Fruit fly (Drosophila melanogaster) whole organism, embryonic: ENCODE measurements around the gene Cpr23B.

ENCODE experiments used
- CG1024 ChIP-seq: fragments of 200-800 bp; sonication (Bioruptor generic); IDR thresholded peaks from 2 replicates; pipeline ENCODE4 v1.3.6; 2022; ENCODE audit warnings: missing biosample characterization, missing genetic modification characterization
- CG10654 ChIP-seq: fragments of 200-800 bp; sonication (Bioruptor generic); optimal IDR thresholded peaks from 2 replicates; lab custom pipeline; 2016; ENCODE audit warnings: missing biosample characterization, missing genetic modification characterization
- CG11504 ChIP-seq: fragments of 200-800 bp; sonication (Bioruptor generic); optimal IDR thresholded peaks from 3 replicates; lab custom pipeline; 2019; ENCODE audit warnings: missing biosample characterization, mild to moderate bottlenecking, missing genetic modification characterization, moderate library complexity
- CG12942 ChIP-seq: fragments of 200-800 bp; sonication (Bioruptor generic); optimal IDR thresholded peaks from 3 replicates; lab custom pipeline; 2016; ENCODE audit warnings: missing biosample characterization, missing genetic modification characterization
- CG13894 ChIP-seq: fragments of 200-800 bp; sonication (Bioruptor generic); optimal IDR thresholded peaks from 3 replicates; lab custom pipeline; 2018; ENCODE audit warnings: missing biosample characterization, mild to moderate bottlenecking, missing genetic modification characterization, moderate library complexity
- CG14014 ChIP-seq: fragments of 200-800 bp; sonication (Bioruptor generic); IDR thresholded peaks from 2 replicates; pipeline ENCODE4 v1.3.6; 2022; ENCODE audit warnings: missing biosample characterization, missing genetic modification characterization
- CG15269 ChIP-seq: fragments of 200-800 bp; sonication (Bioruptor generic); optimal IDR thresholded peaks from 2 replicates; lab custom pipeline; 2018; ENCODE audit warnings: missing biosample characterization, mild to moderate bottlenecking, missing genetic modification characterization, moderate library complexity
- CG15514 ChIP-seq: fragments of 200-800 bp; sonication (Bioruptor generic); optimal IDR thresholded peaks from 3 replicates; lab custom pipeline; 2017; ENCODE audit warnings: missing biosample characterization, missing genetic modification characterization, mild to moderate bottlenecking, moderate library complexity, missing genetic modification reagents
- CG16815 ChIP-seq: fragments of 200-800 bp; sonication (Bioruptor generic); optimal IDR thresholded peaks from 3 replicates; lab custom pipeline; 2017; ENCODE audit warnings: missing biosample characterization, mild to moderate bottlenecking, missing genetic modification characterization
- CG18262 ChIP-seq: fragments of 200-800 bp; optimal IDR thresholded peaks from 3 replicates; lab custom pipeline; 2019; ENCODE audit warnings: missing biosample characterization, mild to moderate bottlenecking, missing genetic modification characterization, moderate library complexity
- CG18764 ChIP-seq: fragments of 200-800 bp; sonication (Bioruptor generic); optimal IDR thresholded peaks from 3 replicates; lab custom pipeline; 2016; ENCODE audit warnings: missing biosample characterization, missing genetic modification characterization
- CG2129 ChIP-seq: fragments of 200-800 bp; sonication (Bioruptor generic); IDR thresholded peaks from 2 replicates; pipeline ENCODE4 v1.3.6; 2022; ENCODE audit warnings: missing biosample characterization, missing genetic modification characterization; ENCODE audit not compliant: partially characterized antibody
- CG2199 ChIP-seq: fragments of 200-800 bp; sonication (Bioruptor generic); IDR thresholded peaks from 3 replicates; pipeline ENCODE4 v1.3.6; 2022; ENCODE audit warnings: missing biosample characterization, missing genetic modification characterization
- CG3281 ChIP-seq: fragments of 200-800 bp; sonication (Bioruptor generic); optimal IDR thresholded peaks from 3 replicates; lab custom pipeline; 2017; ENCODE audit warnings: missing biosample characterization, mild to moderate bottlenecking, missing genetic modification characterization
- CG33213 ChIP-seq: fragments of 200-800 bp; sonication (Bioruptor generic); optimal IDR thresholded peaks from 3 replicates; lab custom pipeline; 2016; ENCODE audit warnings: missing biosample characterization, missing genetic modification characterization
- CG34422 ChIP-seq: fragments of 200-800 bp; sonication (Bioruptor generic); IDR thresholded peaks from 3 replicates; pipeline ENCODE4 v1.3.6; 2022; ENCODE audit warnings: missing biosample characterization, missing genetic modification characterization
- CG6791 ChIP-seq: fragments of 200-800 bp; sonication (Bioruptor generic); IDR thresholded peaks from 3 replicates; pipeline ENCODE4 v1.3.6; 2022; ENCODE audit warnings: missing biosample characterization, missing genetic modification characterization; ENCODE audit not compliant: partially characterized antibody
- CG7839 ChIP-seq: fragments of 200-800 bp; sonication (Bioruptor generic); optimal IDR thresholded peaks from 3 replicates; lab custom pipeline; 2018; ENCODE audit warnings: missing biosample characterization, mild to moderate bottlenecking, missing genetic modification characterization, moderate library complexity
- CG7987 ChIP-seq: fragments of 200-800 bp; sonication (Bioruptor generic); optimal IDR thresholded peaks from 2 replicates; lab custom pipeline; 2018; ENCODE audit warnings: missing biosample characterization, mild to moderate bottlenecking, missing genetic modification characterization, moderate library complexity
- CG8765 ChIP-seq: fragments of 200-800 bp; sonication (Bioruptor generic); IDR thresholded peaks from 2 replicates; pipeline ENCODE4 v1.3.6; 2022; ENCODE audit warnings: missing biosample characterization, missing genetic modification characterization
- CG9437 ChIP-seq: fragments of 200-800 bp; sonication (Bioruptor generic); optimal IDR thresholded peaks from 2 replicates; lab custom pipeline; 2018; ENCODE audit warnings: missing biosample characterization, mild to moderate bottlenecking, missing genetic modification characterization
- CG9817 ChIP-seq: fragments of 200-800 bp; sonication (Bioruptor generic); optimal IDR thresholded peaks from 2 replicates; lab custom pipeline; 2018; ENCODE audit warnings: missing biosample characterization, mild to moderate bottlenecking, missing genetic modification characterization, moderate library complexity
- Camta ChIP-seq: fragments of 200-800 bp; sonication (Bioruptor generic); optimal IDR thresholded peaks from 2 replicates; lab custom pipeline; 2016; ENCODE audit warnings: missing biosample characterization, missing genetic modification characterization
- CoRest ChIP-seq: fragments of 200-800 bp; sonication (Bioruptor generic); optimal IDR thresholded peaks from 3 replicates; lab custom pipeline; 2018; ENCODE audit warnings: missing biosample characterization, mild to moderate bottlenecking, missing genetic modification characterization, moderate library complexity
- Doc3 ChIP-seq: fragments of 200-800 bp; sonication (Bioruptor generic); IDR thresholded peaks from 3 replicates; pipeline ENCODE4 v1.3.6; 2022; ENCODE audit warnings: missing biosample characterization, missing genetic modification characterization; ENCODE audit not compliant: partially characterized antibody
- Fer3 ChIP-seq: fragments of 200-800 bp; sonication (Bioruptor generic); optimal IDR thresholded peaks from 2 replicates; lab custom pipeline; 2018; ENCODE audit warnings: missing biosample characterization, mild to moderate bottlenecking, missing genetic modification characterization, moderate library complexity
- HHEX ChIP-seq: fragments of 200-800 bp; sonication (Bioruptor generic); optimal IDR thresholded peaks from 3 replicates; lab custom pipeline; 2017; ENCODE audit warnings: missing biosample characterization, mild to moderate bottlenecking, missing genetic modification characterization, missing genetic modification reagents
- HLH4C ChIP-seq: fragments of 200-800 bp; sonication (Bioruptor generic); IDR thresholded peaks from 3 replicates; pipeline ENCODE4 v1.3.6; 2022; ENCODE audit warnings: missing biosample characterization, missing genetic modification characterization; ENCODE audit not compliant: partially characterized antibody
- HLHmδ ChIP-seq: fragments of 200-800 bp; sonication (Bioruptor generic); optimal IDR thresholded peaks from 2 replicates; lab custom pipeline; 2018; ENCODE audit warnings: missing biosample characterization, mild to moderate bottlenecking, missing genetic modification characterization, moderate library complexity
- Hmx ChIP-seq: fragments of 200-800 bp; sonication (Bioruptor generic); optimal IDR thresholded peaks from 2 replicates; lab custom pipeline; 2016; ENCODE audit warnings: missing biosample characterization, missing genetic modification characterization
- Hr51 ChIP-seq, 2 experiments: fragments of 200-800 bp; sonication (Bioruptor generic); optimal IDR thresholded peaks; 2 replicates in 1 of 2; 3 replicates in 1 of 2; lab custom pipeline; 2016 to 2018; ENCODE audit warnings: missing biosample characterization in 2 of 2, missing genetic modification characterization in 2 of 2, mild to moderate bottlenecking in 1 of 2, moderate library complexity in 1 of 2
- Hsf ChIP-seq: fragments of 200-800 bp; sonication (Bioruptor generic); optimal IDR thresholded peaks from 3 replicates; lab custom pipeline; 2016; ENCODE audit warnings: missing biosample characterization, missing genetic modification characterization
- Lhr ChIP-seq: fragments of 200-800 bp; sonication (Bioruptor generic); optimal IDR thresholded peaks from 3 replicates; lab custom pipeline; 2017; ENCODE audit warnings: mild to moderate bottlenecking, missing biosample characterization, missing genetic modification reagents, missing genetic modification characterization
- MESR4 ChIP-seq: fragments of 200-800 bp; sonication (Bioruptor generic); optimal IDR thresholded peaks from 2 replicates; lab custom pipeline; 2018; ENCODE audit warnings: missing biosample characterization, mild to moderate bottlenecking, missing genetic modification characterization, moderate library complexity
- Meics ChIP-seq: fragments of 200-800 bp; sonication (Bioruptor generic); optimal IDR thresholded peaks from 2 replicates; lab custom pipeline; 2017; ENCODE audit warnings: missing biosample characterization, mild to moderate bottlenecking, missing genetic modification characterization
- Pdp1 ChIP-seq, 2 experiments: fragments of 200-800 bp; sonication (Bioruptor generic); optimal IDR thresholded peaks; 3 replicates each; lab custom pipeline; 2016; ENCODE audit warnings: missing biosample characterization in 2 of 2, missing genetic modification characterization in 2 of 2, mild to moderate bottlenecking in 1 of 2, moderate library complexity in 1 of 2
- ase ChIP-seq: fragments of 200-800 bp; sonication (Bioruptor generic); IDR thresholded peaks from 3 replicates; pipeline ENCODE4 v1.3.6; 2022; ENCODE audit warnings: missing biosample characterization, missing genetic modification characterization
- bigmax ChIP-seq: fragments of 200-800 bp; sonication (Bioruptor generic); optimal IDR thresholded peaks from 2 replicates; lab custom pipeline; 2018; ENCODE audit warnings: missing biosample characterization, mild to moderate bottlenecking, missing genetic modification characterization
- bsh ChIP-seq, 2 experiments: fragments of 200-800 bp; sonication (Bioruptor generic); optimal IDR thresholded peaks; 2 replicates each; lab custom pipeline; 2017 to 2018; ENCODE audit warnings: mild to moderate bottlenecking in 2 of 2, missing biosample characterization in 2 of 2, missing genetic modification characterization in 2 of 2, moderate library complexity in 1 of 2
- corto ChIP-seq: fragments of 200-800 bp; sonication (Bioruptor generic); optimal IDR thresholded peaks from 2 replicates; lab custom pipeline; 2016; ENCODE audit warnings: missing biosample characterization, mild to moderate bottlenecking, missing genetic modification characterization, moderate library complexity
- dm ChIP-seq: fragments of 200-800 bp; sonication (Bioruptor generic); optimal IDR thresholded peaks from 3 replicates; lab custom pipeline; 2016; ENCODE audit warnings: missing biosample characterization, missing genetic modification characterization
- dmrt99B ChIP-seq: fragments of 200-800 bp; sonication (Bioruptor generic); optimal IDR thresholded peaks from 2 replicates; lab custom pipeline; 2018; ENCODE audit warnings: missing biosample characterization, mild to moderate bottlenecking, missing genetic modification characterization, moderate library complexity
- emc ChIP-seq: fragments of 200-800 bp; sonication (Bioruptor generic); optimal IDR thresholded peaks from 2 replicates; lab custom pipeline; 2016; ENCODE audit warnings: missing biosample characterization, missing genetic modification characterization
- gcm ChIP-seq: fragments of 200-800 bp; sonication (Bioruptor generic); optimal IDR thresholded peaks from 2 replicates; lab custom pipeline; 2019; ENCODE audit warnings: missing biosample characterization, mild to moderate bottlenecking, missing genetic modification characterization, moderate library complexity
- gro ChIP-seq: fragments of 200-800 bp; sonication (Bioruptor generic); optimal IDR thresholded peaks from 2 replicates; lab custom pipeline; 2016; ENCODE audit warnings: missing biosample characterization, missing genetic modification characterization
- psq ChIP-seq: fragments of 200-800 bp; sonication (Bioruptor generic); optimal IDR thresholded peaks from 2 replicates; lab custom pipeline; 2017; ENCODE audit warnings: missing biosample characterization, missing genetic modification characterization
- sima ChIP-seq: fragments of 200-800 bp; sonication (Bioruptor generic); optimal IDR thresholded peaks from 2 replicates; lab custom pipeline; 2016; ENCODE audit warnings: missing biosample characterization, missing genetic modification characterization
- unpg ChIP-seq: fragments of 200-800 bp; sonication (Bioruptor generic); optimal IDR thresholded peaks from 3 replicates; lab custom pipeline; 2018; ENCODE audit warnings: missing biosample characterization, mild to moderate bottlenecking, missing genetic modification characterization, moderate library complexity

Gene Cpr23B

dm6 chr2L:2856960-2857584 lies 18.9 kb downstream of the Cpr23B start, which contains the start of gene CG2991 (continued):
- TF ChIP-seq unpg (GFP tag; lab: Kevin White, UChicago) = peak; percentile 43
- no peak for TF ChIP-seq CG16815 (GFP tag; lab: Kevin White, UChicago)
- no peak for TF ChIP-seq bigmax
- TF ChIP-seq CG15269 (tag; lab: Kevin White, UChicago) = peak; percentile 11
- no peak for TF ChIP-seq CG1024
- no peak for TF ChIP-seq CG18764
- TF ChIP-seq CG2199 (GFP tag; lab: Robert Waterston, UW) = 0 out of 3 replicates have a peak, but pooled peaks have one; percentile 40
- no peak for TF ChIP-seq gcm (GFP tag; lab: Kevin White, UChicago)
- peak; percentile 59; the same call in 2 of the 3 replicates for TF ChIP-seq HLH4C (GFP tag; lab: Robert Waterston, UW)
- TF ChIP-seq HLHmδ (GFP tag; lab: Kevin White, UChicago) = peak; percentile 17
- peak; percentile 16 for TF ChIP-seq CoRest (tag; lab: Kevin White, UChicago)
- TF ChIP-seq Hsf (GFP tag; lab: Kevin White, UChicago) = peak; percentile 37
- TF ChIP-seq sima (GFP tag; lab: Kevin White, UChicago) = no peak
- peak; percentile 68 for TF ChIP-seq CG33213 (GFP tag; lab: Kevin White, UChicago)
- no peak for TF ChIP-seq ase (GFP tag; lab: Robert Waterston, UW)
- TF ChIP-seq MESR4 (GFP tag; lab: Kevin White, UChicago) = peak; percentile 82
- TF ChIP-seq Lhr (GFP tag; lab: Kevin White, UChicago) = peak; percentile 43
- TF ChIP-seq CG7839 (tag; lab: Kevin White, UChicago) = peak; percentile 7
- TF ChIP-seq Hr51 (GFP tag; optimal IDR thresholded peaks at IDR 0.05; lab: Kevin White, UChicago) = peak in 1 of 2 experiments; percentile 24
- TF ChIP-seq CG34422 (GFP tag; lab: Robert Waterston, UW) = peak; percentile 36; the same call in 1 of the 3 replicates
- no peak for TF ChIP-seq CG8765 (GFP tag; lab: Robert Waterston, UW)
- no peak for TF ChIP-seq Hmx
- no peak for TF ChIP-seq dmrt99B
- peak; percentile 36 for TF ChIP-seq CG7987 (GFP tag; lab: Kevin White, UChicago)
- no peak for TF ChIP-seq emc
- peak; percentile 78 for TF ChIP-seq CG15514
- TF ChIP-seq CG14014 = peak; percentile 15; the same call in 1 of the 2 replicates
- TF ChIP-seq CG6791 (GFP tag; lab: Robert Waterston, UW) = peak; percentile 91
- TF ChIP-seq CG2129 (GFP tag; lab: Robert Waterston, UW) = peak; percentile 38; the same call in 1 of the 2 replicates
- no peak for TF ChIP-seq CG10654 (GFP tag; lab: Kevin White, UChicago)
- peak; percentile 31 for TF ChIP-seq Meics (GFP tag; lab: Kevin White, UChicago)
- peak; percentile 48 for TF ChIP-seq gro (GFP tag; lab: Kevin White, UChicago)
- TF ChIP-seq bsh (GFP tag; optimal IDR thresholded peaks at IDR 0.05; lab: Kevin White, UChicago) = peak in 1 of 2 experiments; percentile 3
- peak; percentile 16 to 55 for TF ChIP-seq Pdp1 (GFP tag; optimal IDR thresholded peaks at IDR 0.05; lab: Kevin White, UChicago)
- no peak for TF ChIP-seq HHEX (GFP tag; lab: Kevin White, UChicago)
- TF ChIP-seq corto (GFP tag; lab: Kevin White, UChicago) = peak; percentile 52
- TF ChIP-seq CG9437 (GFP tag; lab: Kevin White, UChicago) = peak; percentile 19
- no peak for TF ChIP-seq Camta
- TF ChIP-seq psq (GFP tag; lab: Kevin White, UChicago) = no peak
- TF ChIP-seq CG18262 = peak; percentile 24
- peak; percentile 8 for TF ChIP-seq dm (GFP tag; lab: Kevin White, UChicago)
- TF ChIP-seq Doc3 (GFP tag; lab: Robert Waterston, UW) = peak; percentile 74
- no peak for TF ChIP-seq CG12942 (GFP tag; lab: Kevin White, UChicago)
- peak; percentile 73 for TF ChIP-seq CG13894 (tag; lab: Kevin White, UChicago)
- TF ChIP-seq Fer3 (tag; lab: Kevin White, UChicago) = peak; percentile 5
- TF ChIP-seq CG3281 = peak; percentile 6
- peak; percentile 8 for TF ChIP-seq CG9817 (tag; lab: Kevin White, UChicago)
- peak; percentile 43 for TF ChIP-seq CG11504 (tag; lab: Kevin White, UChicago)
